Worm (Caenorhabditis elegans): ENCODE measurements around the gene vps-41.

DNA sequence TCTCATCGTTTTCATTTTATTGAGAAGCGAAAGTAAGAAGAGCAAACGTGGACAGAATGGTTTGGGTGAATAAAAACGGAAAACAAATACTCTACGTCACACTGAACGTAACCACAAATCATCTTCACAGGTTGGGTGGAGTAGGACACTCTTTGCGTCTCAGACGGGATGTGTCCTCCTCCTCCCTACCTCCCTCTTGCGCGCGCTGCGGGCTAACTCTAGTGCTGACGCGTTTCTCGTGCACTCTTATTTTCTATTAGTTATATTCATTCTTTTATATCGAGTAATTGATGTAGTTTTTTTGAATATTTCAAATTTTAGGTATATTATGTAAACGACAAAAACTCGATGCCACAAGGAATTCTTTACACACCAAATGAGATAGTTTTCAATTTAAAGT lies 39.6 kb upstream of the vps-41 start, which contains the start of gene Y34B4A.7:
- TF ChIP-seq him-1 (tag; optimal IDR thresholded peaks at IDR 0.05) (no peak), dao-5 (tag; optimal IDR thresholded peaks at IDR 0.05) (no peak)

Measured in whole organism, L4/young adult.